Worm (Caenorhabditis elegans): ENCODE data around the gene K09E9.4.

DNA sequence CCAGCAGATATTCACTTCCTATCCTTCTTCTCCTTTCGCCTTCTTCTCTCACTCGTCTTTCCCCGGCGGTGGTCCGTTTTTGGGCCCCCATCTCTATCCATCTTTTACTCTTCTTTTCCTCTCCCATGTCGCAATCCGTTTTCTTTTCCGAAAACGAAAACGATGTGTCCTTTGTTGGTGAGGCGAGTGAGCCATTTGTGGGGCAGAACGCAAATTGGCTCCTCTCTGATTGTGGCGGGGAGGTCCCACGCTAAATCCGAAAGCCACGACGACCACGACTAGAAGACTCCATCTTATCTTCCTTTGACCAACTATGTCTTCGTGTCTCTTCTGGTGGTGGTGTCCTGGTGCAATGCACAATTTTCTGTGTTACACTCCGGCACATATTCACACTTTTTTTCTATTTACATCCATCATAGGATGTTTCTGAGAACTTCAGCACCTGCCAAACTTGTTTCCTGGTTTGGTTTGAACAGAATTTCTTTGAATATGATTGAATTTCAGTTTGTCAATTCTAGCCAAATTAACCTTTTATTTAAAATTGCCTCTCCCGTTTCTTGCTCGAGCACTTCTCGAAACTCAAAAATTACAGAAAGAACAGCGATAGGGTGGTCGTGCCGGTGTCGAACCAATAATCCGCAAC, 36.0 kb upstream of the K09E9.4 start, which contains the start of gene pcdr-1:
- TF ChIP-seq med-1 (GFP tag; optimal IDR thresholded peaks at IDR 0.05; ENCODE audit: insufficient read depth) (no peak), flt-1 (GFP tag; IDR thresholded peaks at IDR 0.05) (no peak), cog-1 (tag; optimal IDR thresholded peaks at IDR 0.05) (no peak), ztf-29 (GFP tag; IDR thresholded peaks at IDR 0.05) (no peak), klf-2 (GFP tag; conservative IDR thresholded peaks at IDR 0.05) (no peak), ztf-23 (GFP tag; IDR thresholded peaks at IDR 0.05) (no peak), tab-1 (GFP tag; IDR thresholded peaks at IDR 0.05) (no peak), T22C8.4 (GFP tag; IDR thresholded peaks at IDR 0.05) (no peak), ref-1 (GFP tag; conservative IDR thresholded peaks at IDR 0.05) (no peak)

Data from whole organism, midembryonic.